Fruit fly (Drosophila melanogaster) whole organism, prepupa: ENCODE results near the gene CG34043.
A peak's percentile ranks its signal among the peaks of the same experiment; 100 is the strongest.

Source experiments
- CG10631 ChIP-seq: fragments of 200-800 bp; sonication (Bioruptor generic); optimal IDR thresholded peaks from 2 replicates; lab custom pipeline; 2016; ENCODE audit warnings: missing biosample characterization, missing genetic modification characterization
- CG10669 ChIP-seq: fragments of 200-800 bp; sonication (Bioruptor generic); optimal IDR thresholded peaks from 3 replicates; lab custom pipeline; 2018; ENCODE audit warnings: missing biosample characterization, mild to moderate bottlenecking, missing genetic modification characterization, moderate library complexity
- CG11294 ChIP-seq: fragments of 200-800 bp; sonication (Bioruptor generic); IDR thresholded peaks from 2 replicates; pipeline ENCODE4 v1.3.6; 2022; ENCODE audit warnings: missing biosample characterization, missing genetic modification characterization
- CG11762 ChIP-seq: fragments of 200-800 bp; sonication (Bioruptor generic); optimal IDR thresholded peaks from 3 replicates; lab custom pipeline; 2016; ENCODE audit warnings: missing biosample characterization, missing genetic modification characterization; ENCODE audit not compliant: insufficient read depth
- CG11902 ChIP-seq: fragments of 200-800 bp; sonication (Bioruptor generic); optimal IDR thresholded peaks from 3 replicates; lab custom pipeline; 2016; ENCODE audit warnings: missing biosample characterization, missing genetic modification characterization
- CG15336 ChIP-seq: fragments of 200-800 bp; sonication (Bioruptor generic); IDR thresholded peaks from 2 replicates; pipeline ENCODE4 v1.3.6; 2022; ENCODE audit warnings: missing biosample characterization, missing genetic modification characterization
- CG16779 ChIP-seq: fragments of 200-800 bp; sonication (Bioruptor generic); optimal IDR thresholded peaks from 3 replicates; lab custom pipeline; 2017; ENCODE audit warnings: missing biosample characterization, mild to moderate bottlenecking, missing genetic modification characterization
- CG3032 ChIP-seq: fragments of 200-800 bp; optimal IDR thresholded peaks from 2 replicates; lab custom pipeline; 2019; ENCODE audit warnings: missing biosample characterization, mild to moderate bottlenecking, missing genetic modification characterization, moderate library complexity
- CG31627 ChIP-seq: fragments of 200-800 bp; sonication (Bioruptor generic); optimal IDR thresholded peaks from 3 replicates; lab custom pipeline; 2016; ENCODE audit warnings: missing biosample characterization, missing genetic modification characterization
- CG32006 ChIP-seq: fragments of 200-800 bp; sonication (Bioruptor generic); optimal IDR thresholded peaks from 3 replicates; lab custom pipeline; 2017; ENCODE audit warnings: missing biosample characterization, mild to moderate bottlenecking, missing genetic modification characterization
- CG3919 ChIP-seq: fragments of 200-800 bp; sonication (Bioruptor generic); optimal IDR thresholded peaks from 3 replicates; lab custom pipeline; 2016; ENCODE audit warnings: missing biosample characterization, missing genetic modification characterization
- CG6163 ChIP-seq: fragments of 200-800 bp; sonication (Bioruptor generic); IDR thresholded peaks from 3 replicates; pipeline ENCODE4 v1.3.6; 2022; ENCODE audit warnings: missing biosample characterization, missing genetic modification characterization
- CG6792 ChIP-seq: fragments of 200-800 bp; sonication (Bioruptor generic); optimal IDR thresholded peaks from 3 replicates; lab custom pipeline; 2016; ENCODE audit warnings: missing biosample characterization, missing genetic modification characterization
- CG6808 ChIP-seq: fragments of 200-800 bp; sonication (Bioruptor generic); optimal IDR thresholded peaks from 3 replicates; lab custom pipeline; 2017; ENCODE audit warnings: missing biosample characterization, missing genetic modification characterization, mild to moderate bottlenecking, moderate library complexity, missing genetic modification reagents
- CG7368 ChIP-seq: fragments of 200-800 bp; sonication (Bioruptor generic); optimal IDR thresholded peaks from 3 replicates; lab custom pipeline; 2016; ENCODE audit warnings: missing biosample characterization, missing genetic modification characterization
- CG8119 ChIP-seq: fragments of 200-800 bp; sonication (Bioruptor generic); IDR thresholded peaks from 3 replicates; pipeline ENCODE4 v1.3.6; 2022; ENCODE audit warnings: missing biosample characterization, missing genetic modification characterization
- CG8319 ChIP-seq: fragments of 200-800 bp; sonication (Bioruptor generic); optimal IDR thresholded peaks from 3 replicates; lab custom pipeline; 2016; ENCODE audit warnings: missing biosample characterization, missing genetic modification characterization
- CG8632 ChIP-seq: fragments of 200-800 bp; sonication (Bioruptor generic); optimal IDR thresholded peaks from 3 replicates; lab custom pipeline; 2016; ENCODE audit warnings: missing biosample characterization, missing genetic modification characterization
- CG9139 ChIP-seq: fragments of 200-800 bp; sonication (Bioruptor generic); optimal IDR thresholded peaks from 3 replicates; lab custom pipeline; 2017; ENCODE audit warnings: missing biosample characterization, mild to moderate bottlenecking, missing genetic modification characterization
- Eip75B ChIP-seq: fragments of 200-800 bp; sonication (Bioruptor generic); optimal IDR thresholded peaks from 3 replicates; lab custom pipeline; 2016; ENCODE audit warnings: missing biosample characterization, missing genetic modification characterization
- Eip78C ChIP-seq: fragments of 200-800 bp; sonication (Bioruptor generic); peaks from one replicate; lab custom pipeline; 2016; ENCODE audit warnings: missing biosample characterization, missing genetic modification characterization
- Ets21C ChIP-seq: fragments of 200-800 bp; sonication (Bioruptor generic); optimal IDR thresholded peaks from 3 replicates; lab custom pipeline; 2016; ENCODE audit warnings: missing biosample characterization, missing genetic modification characterization
- Ets96B ChIP-seq: fragments of 200-800 bp; optimal IDR thresholded peaks from 2 replicates; lab custom pipeline; 2019; ENCODE audit warnings: missing biosample characterization, mild to moderate bottlenecking, missing genetic modification characterization, moderate library complexity
- Lpt ChIP-seq: fragments of 200-800 bp; sonication (Bioruptor generic); optimal IDR thresholded peaks from 3 replicates; lab custom pipeline; 2016; ENCODE audit warnings: missing biosample characterization, missing genetic modification characterization
- Met ChIP-seq: fragments of 200-800 bp; sonication (Bioruptor generic); optimal IDR thresholded peaks from 3 replicates; lab custom pipeline; 2016; ENCODE audit warnings: missing biosample characterization, missing genetic modification characterization
- OdsH ChIP-seq: fragments of 200-800 bp; sonication (Bioruptor generic); optimal IDR thresholded peaks from 3 replicates; lab custom pipeline; 2016; ENCODE audit warnings: missing biosample characterization, missing genetic modification characterization
- Sox14 ChIP-seq: fragments of 200-800 bp; sonication (Bioruptor generic); optimal IDR thresholded peaks from 3 replicates; lab custom pipeline; 2016; ENCODE audit warnings: missing biosample characterization, missing genetic modification characterization
- Sox15 ChIP-seq: fragments of 200-800 bp; sonication (Bioruptor generic); optimal IDR thresholded peaks from 3 replicates; lab custom pipeline; 2016; ENCODE audit warnings: missing biosample characterization, missing genetic modification characterization
- acj6 ChIP-seq: fragments of 200-800 bp; sonication (Bioruptor generic); optimal IDR thresholded peaks from 3 replicates; lab custom pipeline; 2016; ENCODE audit warnings: missing biosample characterization, missing genetic modification characterization
- cyc ChIP-seq: fragments of 200-800 bp; sonication (Bioruptor generic); optimal IDR thresholded peaks from 3 replicates; lab custom pipeline; 2016; ENCODE audit warnings: missing biosample characterization, missing genetic modification characterization
- dsx ChIP-seq: fragments of 200-800 bp; optimal IDR thresholded peaks from 3 replicates; lab custom pipeline; 2019; ENCODE audit warnings: missing biosample characterization, mild to moderate bottlenecking, missing genetic modification characterization, moderate library complexity; ENCODE audit not compliant: poor library complexity, severe bottlenecking
- eg ChIP-seq: fragments of 200-800 bp; sonication (Bioruptor generic); IDR thresholded peaks from 3 replicates; pipeline ENCODE4 v1.3.6; 2022; ENCODE audit warnings: missing biosample characterization, missing genetic modification characterization
- fd59A ChIP-seq: fragments of 200-800 bp; sonication (Bioruptor generic); optimal IDR thresholded peaks from 2 replicates; lab custom pipeline; 2017; ENCODE audit warnings: missing biosample characterization, mild to moderate bottlenecking, missing genetic modification characterization, missing genetic modification reagents
- fd85E ChIP-seq: fragments of 200-800 bp; sonication (Bioruptor generic); optimal IDR thresholded peaks from 3 replicates; lab custom pipeline; 2016; ENCODE audit warnings: missing biosample characterization, missing genetic modification characterization
- fkh ChIP-seq: fragments of 200-800 bp; sonication (Bioruptor generic); optimal IDR thresholded peaks from 3 replicates; lab custom pipeline; 2017; ENCODE audit warnings: missing biosample characterization, mild to moderate bottlenecking, missing genetic modification characterization, moderate library complexity
- lz ChIP-seq: fragments of 200-800 bp; sonication (Bioruptor generic); optimal IDR thresholded peaks from 3 replicates; lab custom pipeline; 2016; ENCODE audit warnings: missing biosample characterization, missing genetic modification characterization
- salr ChIP-seq, 2 experiments: fragments of 200-800 bp; sonication (Bioruptor generic); optimal IDR thresholded peaks; 3 replicates each; lab custom pipeline; 2016 to 2018; ENCODE audit warnings: missing biosample characterization in 2 of 2, missing genetic modification characterization in 2 of 2, mild to moderate bottlenecking in 1 of 2
- spab ChIP-seq: fragments of 200-800 bp; sonication (Bioruptor generic); optimal IDR thresholded peaks from 2 replicates; lab custom pipeline; 2017; ENCODE audit warnings: missing biosample characterization, mild to moderate bottlenecking, missing genetic modification characterization, missing genetic modification reagents
- ss ChIP-seq, 2 experiments: fragments of 200-800 bp; sonication (Bioruptor generic); optimal IDR thresholded peaks; 2 replicates in 1 of 2; 3 replicates in 1 of 2; lab custom pipeline; 2017 to 2018; ENCODE audit warnings: mild to moderate bottlenecking in 2 of 2, missing biosample characterization in 2 of 2, missing genetic modification characterization in 2 of 2, moderate library complexity in 1 of 2
- svp ChIP-seq: fragments of 200-800 bp; sonication (Bioruptor generic); peaks from one replicate; lab custom pipeline; 2016; ENCODE audit warnings: missing biosample characterization, missing genetic modification characterization
- topi ChIP-seq: fragments of 200-800 bp; sonication (Bioruptor generic); optimal IDR thresholded peaks from 3 replicates; lab custom pipeline; 2016; ENCODE audit warnings: missing biosample characterization, missing genetic modification characterization
- vri ChIP-seq: fragments of 200-800 bp; sonication (Bioruptor generic); optimal IDR thresholded peaks from 3 replicates; lab custom pipeline; 2016; ENCODE audit warnings: missing biosample characterization, mild to moderate bottlenecking, missing genetic modification characterization

Gene CG34043

DNA sequence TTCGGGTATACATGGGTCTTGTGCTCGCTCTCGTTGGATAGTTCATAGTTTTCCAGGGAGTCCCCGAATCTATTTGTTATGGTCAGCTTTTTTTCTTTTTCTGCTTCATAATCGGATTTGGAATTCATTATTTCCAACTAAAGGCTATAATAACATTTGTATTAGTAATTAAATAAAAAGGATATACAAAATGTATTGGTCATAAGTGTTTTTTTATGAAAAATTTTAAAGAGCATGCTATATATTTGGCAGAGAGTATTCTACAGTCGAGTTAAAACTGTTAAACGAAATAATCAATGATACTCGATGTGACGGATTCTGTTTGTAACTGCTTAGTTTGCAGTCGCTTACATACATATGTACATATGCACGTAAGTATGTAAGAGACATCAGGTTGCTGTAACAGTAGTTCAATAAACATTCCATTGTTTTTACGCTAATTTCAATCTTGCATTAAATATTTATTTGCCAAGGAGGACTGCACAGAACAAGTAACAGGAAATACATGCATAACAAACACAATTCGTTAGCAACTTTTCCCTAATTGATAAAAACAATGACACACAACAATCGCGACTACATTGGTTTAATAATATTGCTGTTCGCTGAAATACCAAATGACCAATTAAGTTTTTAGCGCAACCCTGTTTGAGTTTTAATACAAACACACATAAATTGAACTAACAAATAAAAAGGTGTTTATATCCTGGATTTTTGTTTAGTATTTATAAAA is 18.6 kb upstream of the CG34043 start (continued):
- no peak for TF ChIP-seq fd59A (GFP tag; lab: Kevin White, UChicago)
- no peak for TF ChIP-seq CG31627 (GFP tag; lab: Kevin White, UChicago)
- TF ChIP-seq CG7368 (GFP tag; lab: Kevin White, UChicago), result no peak
- no peak for TF ChIP-seq CG10669 (GFP tag; lab: Kevin White, UChicago)
- TF ChIP-seq spab, result no peak
- TF ChIP-seq CG8119 (GFP tag; lab: Robert Waterston, UW), result no peak
- no peak for TF ChIP-seq CG16779
- TF ChIP-seq CG6163 (GFP tag; lab: Robert Waterston, UW), result no peak
- no peak for TF ChIP-seq Lpt
- no peak for TF ChIP-seq fd85E (GFP tag; lab: Kevin White, UChicago)
- peak; percentile 10 for TF ChIP-seq CG10631 (GFP tag; lab: Kevin White, UChicago)
- TF ChIP-seq ss (GFP tag; optimal IDR thresholded peaks at IDR 0.05; lab: Kevin White, UChicago), result no peak

DNA sequence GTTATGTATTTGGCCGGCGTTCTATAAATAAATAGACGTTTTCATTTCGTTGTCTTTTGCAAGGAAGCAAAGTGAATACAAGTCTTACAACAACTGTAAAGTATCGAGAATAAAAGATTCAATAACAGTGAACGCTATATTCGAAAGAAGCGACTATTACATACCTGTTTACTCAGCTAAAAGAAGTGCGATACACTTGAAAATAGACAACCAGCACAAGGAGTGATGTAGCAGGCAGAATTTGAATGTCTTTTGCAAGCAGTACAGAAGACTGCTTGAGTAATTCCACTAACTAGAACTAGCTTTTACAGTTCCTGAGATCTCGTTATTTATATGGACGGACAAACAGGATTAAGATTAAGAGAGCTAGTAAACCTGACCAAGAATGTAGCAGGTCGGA is 17.6 kb upstream of the CG34043 start:
- peak; percentile 91 for TF ChIP-seq fkh (GFP tag; lab: Kevin White, UChicago)
- no peak for TF ChIP-seq lz (GFP tag; lab: Kevin White, UChicago)

DNA sequence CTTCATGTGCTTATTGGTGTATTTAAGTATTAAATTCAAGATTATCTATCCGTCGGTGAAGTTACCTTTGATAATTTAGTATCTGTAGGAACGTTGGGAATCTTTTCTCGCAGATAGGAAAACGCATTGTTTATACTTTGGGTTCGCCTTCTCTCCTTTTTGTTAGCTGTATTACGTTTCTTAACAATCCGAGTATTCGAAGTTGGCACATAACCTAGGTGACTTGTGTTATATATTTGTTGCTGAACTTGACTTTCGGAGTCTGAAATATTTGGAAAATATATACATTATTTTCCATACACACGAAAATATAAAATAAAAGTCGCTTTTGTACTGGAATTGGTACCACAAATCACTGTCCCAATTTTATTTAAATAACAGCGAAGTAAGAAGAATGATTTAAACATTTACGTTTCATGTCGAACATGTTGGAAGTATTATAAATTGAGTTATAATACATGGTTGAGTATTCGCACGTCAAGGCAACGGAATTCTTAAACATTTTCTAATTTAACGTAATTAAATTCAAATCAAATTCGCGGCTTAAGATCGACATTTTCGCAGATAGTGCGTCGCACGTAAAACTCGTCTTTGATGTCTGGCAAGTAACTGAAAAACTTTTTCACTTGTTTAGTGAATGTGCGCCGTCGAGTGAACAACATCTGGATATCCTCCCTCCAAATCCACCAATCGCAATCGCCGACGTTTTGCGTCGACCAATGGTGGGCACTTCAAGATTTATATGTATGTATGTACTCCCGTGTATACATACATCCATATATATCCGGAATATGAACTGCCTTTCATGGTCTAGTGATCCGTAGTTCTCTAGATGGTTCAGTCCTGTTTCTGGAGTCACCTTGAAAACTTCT is 14.4 kb upstream of the CG34043 start, which contains the start of gene Hand:
Hand (minus strand) TSS at position 588 of the 872 bp plus-strand sequence.
- TF ChIP-seq OdsH (no peak), Eip78C (peak; percentile 26)

DNA sequence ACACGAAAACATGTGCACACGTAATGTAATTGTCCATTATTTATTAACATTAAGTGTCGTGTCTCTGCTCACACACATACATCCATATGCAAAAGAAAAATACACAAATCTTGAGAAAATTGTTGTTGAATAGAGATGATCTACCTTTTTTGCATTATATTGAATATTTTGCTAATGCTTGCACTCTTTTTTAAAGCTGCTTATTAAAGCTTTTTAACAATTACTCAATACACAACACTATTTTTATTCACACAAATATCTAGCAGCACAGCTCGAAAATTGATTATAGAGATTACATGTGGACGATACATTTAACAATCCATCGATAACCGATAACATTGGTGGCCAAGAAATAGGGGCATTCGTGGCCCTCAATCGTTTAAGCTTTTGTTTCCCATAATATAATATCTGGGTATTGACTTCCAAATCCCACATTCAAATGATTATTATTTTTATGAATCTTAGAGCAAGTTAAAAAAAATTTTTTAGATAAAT is 11.4 kb upstream of the CG34043 start, which contains the start of gene Ufd4:
Ufd4 (minus strand) TSS at position 300 of the 495 bp plus-strand sequence.
- TF ChIP-seq salr (GFP tag; optimal IDR thresholded peaks at IDR 0.05; lab: Kevin White, UChicago), result no peak
- no peak for TF ChIP-seq CG3919 (GFP tag; lab: Kevin White, UChicago)
- no peak for TF ChIP-seq cyc
- TF ChIP-seq CG11762 (GFP tag; lab: Kevin White, UChicago), result no peak
- no peak for TF ChIP-seq Ets21C
- peak; percentile 68; the same call in 1 of the 2 replicates for TF ChIP-seq CG15336 (GFP tag; lab: Robert Waterston, UW)
- peak; percentile 29 for TF ChIP-seq CG6792
- no peak for TF ChIP-seq CG8632 (GFP tag; lab: Kevin White, UChicago)
- TF ChIP-seq CG11902, result peak; percentile 11
- peak; percentile 7 for TF ChIP-seq fd85E (GFP tag; lab: Kevin White, UChicago)
- no peak for TF ChIP-seq CG6163 (GFP tag; lab: Robert Waterston, UW)
- no peak for TF ChIP-seq topi (GFP tag; lab: Kevin White, UChicago)
- TF ChIP-seq CG11294 (GFP tag; lab: Robert Waterston, UW), result no peak; the same call in 1 of the 2 replicates
- TF ChIP-seq CG3032 (tag; lab: Kevin White, UChicago), result peak; percentile 67
- TF ChIP-seq Ets96B, result no peak
- TF ChIP-seq lz (GFP tag; lab: Kevin White, UChicago), result no peak
- TF ChIP-seq CG31627 (GFP tag; lab: Kevin White, UChicago), result peak; percentile 63
- no peak for TF ChIP-seq dsx (GFP tag; lab: Kevin White, UChicago)
- no peak for TF ChIP-seq Sox15 (GFP tag; lab: Kevin White, UChicago)
- no peak for TF ChIP-seq Eip75B (GFP tag; lab: Kevin White, UChicago)
- TF ChIP-seq eg (GFP tag; lab: Robert Waterston, UW), result no peak
- TF ChIP-seq fkh (GFP tag; lab: Kevin White, UChicago), result no peak
- TF ChIP-seq CG32006 (GFP tag; lab: Kevin White, UChicago), result no peak
- no peak for TF ChIP-seq fd59A (GFP tag; lab: Kevin White, UChicago)
- TF ChIP-seq vri (GFP tag; lab: Kevin White, UChicago), result no peak
- TF ChIP-seq CG8319, result no peak
- no peak; the same call in 2 of the 3 replicates for TF ChIP-seq CG8119 (GFP tag; lab: Robert Waterston, UW)
- TF ChIP-seq CG6808 (GFP tag; lab: Kevin White, UChicago), result no peak
- TF ChIP-seq acj6 (GFP tag; lab: Kevin White, UChicago), result no peak
- TF ChIP-seq CG9139 (GFP tag; lab: Kevin White, UChicago), result no peak
- no peak for TF ChIP-seq svp (GFP tag; lab: Kevin White, UChicago)
- no peak for TF ChIP-seq Met (GFP tag; lab: Kevin White, UChicago)
- TF ChIP-seq Sox14 (GFP tag; lab: Kevin White, UChicago), result no peak
